Worm (Caenorhabditis elegans) whole organism, late embryonic: ENCODE results near the gene R13H4.5.

Experiments
- C38D4.7 ChIP-seq: fragments of 200-800 bp; sonication (Bioruptor generic); optimal IDR thresholded peaks from 2 replicates; lab custom pipeline; 2018; ENCODE audit warnings: mild to moderate bottlenecking, missing genetic modification characterization, moderate library complexity, missing compliant biosample characterization
- F13H6.1 ChIP-seq: sonication (generic microtip); optimal IDR thresholded peaks from 2 replicates; lab custom pipeline; 2016; ENCODE audit warnings: missing genetic modification characterization, missing compliant biosample characterization
- ahr-1 ChIP-seq: sonication (generic microtip); optimal IDR thresholded peaks from 2 replicates; lab custom pipeline; 2016; ENCODE audit warnings: missing genetic modification characterization, missing compliant biosample characterization
- ceh-14 ChIP-seq: sonication (generic microtip); optimal IDR thresholded peaks from 2 replicates; lab custom pipeline; 2016; ENCODE audit warnings: missing genotype, missing genetic modification characterization, missing compliant biosample characterization
- ceh-19 ChIP-seq: fragments of 200-800 bp; sonication (Bioruptor generic); optimal IDR thresholded peaks from 2 replicates; lab custom pipeline; 2018; ENCODE audit warnings: mild to moderate bottlenecking, missing genetic modification characterization, missing compliant biosample characterization
- ceh-22 ChIP-seq: sonication (generic microtip); optimal IDR thresholded peaks from 2 replicates; lab custom pipeline; 2017; ENCODE audit warnings: missing biosample characterization, missing genetic modification characterization
- ceh-31 ChIP-seq: sonication (generic microtip); optimal IDR thresholded peaks from 2 replicates; lab custom pipeline; 2016; ENCODE audit warnings: missing genetic modification characterization, missing compliant biosample characterization
- ceh-6 ChIP-seq: fragments of 200-800 bp; sonication (Bioruptor generic); optimal IDR thresholded peaks from 2 replicates; lab custom pipeline; 2018; ENCODE audit warnings: mild to moderate bottlenecking, missing genetic modification characterization, missing compliant biosample characterization
- che-1 ChIP-seq: sonication (generic microtip); optimal IDR thresholded peaks from 2 replicates; lab custom pipeline; 2016; ENCODE audit warnings: mild to moderate bottlenecking, missing genetic modification characterization, missing compliant biosample characterization
- dve-1 ChIP-seq: sonication (generic microtip); optimal IDR thresholded peaks from 2 replicates; lab custom pipeline; 2017; ENCODE audit warnings: antibody characterized with exemption, mild to moderate bottlenecking, missing genetic modification characterization, missing compliant biosample characterization
- elt-2 ChIP-seq: sonication (generic microtip); optimal IDR thresholded peaks from 2 replicates; lab custom pipeline; 2016; ENCODE audit warnings: missing genetic modification reagents, missing genetic modification characterization, missing compliant biosample characterization
- fax-1 ChIP-seq: sonication (generic microtip); optimal IDR thresholded peaks from 2 replicates; lab custom pipeline; 2016; ENCODE audit warnings: missing genotype, missing genetic modification characterization, missing compliant biosample characterization
- fkh-10 ChIP-seq: fragments of 150-350 bp; optimal IDR thresholded peaks from 2 replicates; lab custom pipeline; 2014; ENCODE audit warnings: missing biosample characterization, missing genetic modification reagents, missing genetic modification characterization
- fkh-6 ChIP-seq: sonication (generic microtip); optimal IDR thresholded peaks from 2 replicates; lab custom pipeline; 2016; ENCODE audit warnings: missing genetic modification characterization, missing compliant biosample characterization
- gmeb-2 ChIP-seq: sonication (generic microtip); optimal IDR thresholded peaks from 2 replicates; lab custom pipeline; 2016; ENCODE audit warnings: missing genetic modification characterization, inconsistent platforms, missing compliant biosample characterization
- hlh-15 ChIP-seq: sonication (generic microtip); optimal IDR thresholded peaks from 2 replicates; lab custom pipeline; 2016; ENCODE audit warnings: missing genetic modification characterization, missing compliant biosample characterization
- hlh-30 ChIP-seq: sonication (generic microtip); optimal IDR thresholded peaks from 2 replicates; lab custom pipeline; 2017; ENCODE audit warnings: antibody characterized with exemption, missing genetic modification characterization, missing compliant biosample characterization; ENCODE audit not compliant: insufficient read depth
- hlh-8 ChIP-seq: sonication (generic microtip); optimal IDR thresholded peaks from 2 replicates; lab custom pipeline; 2016; ENCODE audit warnings: missing genotype, missing genetic modification characterization, missing compliant biosample characterization
- lim-6 ChIP-seq: sonication (generic microtip); optimal IDR thresholded peaks from 2 replicates; lab custom pipeline; 2016; ENCODE audit warnings: missing genetic modification characterization, missing compliant biosample characterization
- lin-11 ChIP-seq: fragments of 200-800 bp; sonication (Bioruptor generic); optimal IDR thresholded peaks from 2 replicates; lab custom pipeline; 2018; ENCODE audit warnings: mild to moderate bottlenecking, missing genetic modification characterization, missing compliant biosample characterization
- madf-2 ChIP-seq: sonication (generic microtip); optimal IDR thresholded peaks from 2 replicates; lab custom pipeline; 2017; ENCODE audit warnings: missing genetic modification characterization, missing compliant biosample characterization
- mec-3 ChIP-seq: sonication (generic microtip); optimal IDR thresholded peaks from 2 replicates; lab custom pipeline; 2016; ENCODE audit warnings: borderline replicate concordance, missing genetic modification characterization, missing compliant biosample characterization
- nfya-1 ChIP-seq: sonication (generic microtip); optimal IDR thresholded peaks from 2 replicates; lab custom pipeline; 2017; ENCODE audit warnings: missing genetic modification characterization, mild to moderate bottlenecking, missing compliant biosample characterization, antibody characterized with exemption, moderate library complexity
- odd-2 ChIP-seq: sonication (generic microtip); optimal IDR thresholded peaks from 2 replicates; lab custom pipeline; 2017; ENCODE audit warnings: antibody characterized with exemption, mild to moderate bottlenecking, missing genetic modification characterization, missing compliant biosample characterization
- pag-3 ChIP-seq: sonication (generic microtip); optimal IDR thresholded peaks from 2 replicates; lab custom pipeline; 2016; ENCODE audit warnings: missing compliant biosample characterization, missing genetic modification characterization, borderline replicate concordance
- pha-2 ChIP-seq: sonication (generic microtip); optimal IDR thresholded peaks from 2 replicates; lab custom pipeline; 2017; ENCODE audit warnings: mild to moderate bottlenecking, missing genetic modification characterization, missing compliant biosample characterization
- pha-4 ChIP-seq: fragments of 150-350 bp; optimal IDR thresholded peaks from 2 replicates; lab custom pipeline; 2018; ENCODE audit warnings: missing biosample characterization, missing genetic modification reagents, missing genetic modification characterization
- ref-2 ChIP-seq: sonication (generic microtip); optimal IDR thresholded peaks from 2 replicates; lab custom pipeline; 2016; ENCODE audit warnings: missing genetic modification characterization, missing compliant biosample characterization
- sdc-2 ChIP-seq: sonication (generic microtip); optimal IDR thresholded peaks from 2 replicates; lab custom pipeline; 2016; ENCODE audit warnings: missing genotype, missing genetic modification characterization, missing compliant biosample characterization
- sox-4 ChIP-seq: sonication (generic microtip); optimal IDR thresholded peaks from 2 replicates; lab custom pipeline; 2017; ENCODE audit warnings: mild to moderate bottlenecking, missing genetic modification characterization, inconsistent platforms, missing compliant biosample characterization
- syd-9 ChIP-seq: sonication (generic microtip); optimal IDR thresholded peaks from 2 replicates; lab custom pipeline; 2016; ENCODE audit warnings: mild to moderate bottlenecking, missing genetic modification characterization, moderate library complexity, missing compliant biosample characterization
- tbx-2 ChIP-seq: sonication (generic microtip); optimal IDR thresholded peaks from 2 replicates; lab custom pipeline; 2016; ENCODE audit warnings: missing genetic modification characterization, missing compliant biosample characterization
- unc-42 ChIP-seq: sonication (generic microtip); optimal IDR thresholded peaks from 2 replicates; lab custom pipeline; 2016; ENCODE audit warnings: missing genotype, missing genetic modification characterization, missing compliant biosample characterization
- unc-55 ChIP-seq: sonication (generic microtip); optimal IDR thresholded peaks from 2 replicates; lab custom pipeline; 2017; ENCODE audit warnings: missing biosample characterization, missing genetic modification reagents, missing genetic modification characterization
- unc-86 ChIP-seq: sonication (generic microtip); optimal IDR thresholded peaks from 2 replicates; lab custom pipeline; 2016; ENCODE audit warnings: missing genetic modification characterization, missing compliant biosample characterization
- ztf-16 ChIP-seq: sonication (generic microtip); optimal IDR thresholded peaks from 2 replicates; lab custom pipeline; 2017; ENCODE audit warnings: missing genetic modification characterization, missing compliant biosample characterization

Gene R13H4.5

ce11 chrV:11891143-11891862 is 30.8 kb downstream of the R13H4.5 start, which contains the start of the genes sodh-2 and srx-76:
sodh-2 (minus strand) TSS chrV:11891243.
srx-76 (plus strand) TSS chrV:11891812.
- TF ChIP-seq C38D4.7 (GFP tag; lab: Kevin White, UChicago) = no peak
- TF ChIP-seq fkh-6 = no peak
- TF ChIP-seq odd-2 = no peak
- TF ChIP-seq sdc-2 (tag; lab: Kevin White, UChicago) = no peak
- TF ChIP-seq ref-2 (tag; lab: Kevin White, UChicago) = no peak
- TF ChIP-seq madf-2 (tag; lab: Kevin White, UChicago) = no peak
- TF ChIP-seq syd-9 = no peak
- no peak for TF ChIP-seq ceh-22 (tag; lab: Kevin White, UChicago)
- no peak for TF ChIP-seq ahr-1
- no peak for TF ChIP-seq che-1 (tag; lab: Kevin White, UChicago)
- no peak for TF ChIP-seq pag-3 (tag; lab: Kevin White, UChicago)
- TF ChIP-seq ceh-6 (GFP tag; lab: Kevin White, UChicago) = no peak

- TF ChIP-seq unc-42 (tag; lab: Kevin White, UChicago) = no peak
- no peak for TF ChIP-seq pha-2
- TF ChIP-seq elt-2 (tag; lab: Kevin White, UChicago) = no peak
- no peak for TF ChIP-seq che-1 (tag; lab: Kevin White, UChicago)
- no peak for TF ChIP-seq hlh-8
- no peak for TF ChIP-seq sox-4
- TF ChIP-seq nfya-1 (tag; lab: Kevin White, UChicago) = no peak
- no peak for TF ChIP-seq mec-3
- no peak for TF ChIP-seq ztf-16
- TF ChIP-seq F13H6.1 (tag; lab: Kevin White, UChicago) = no peak
- no peak for TF ChIP-seq ceh-14 (tag; lab: Kevin White, UChicago)
- TF ChIP-seq lin-11 (tag; lab: Kevin White, UChicago) = no peak
- TF ChIP-seq pha-4 = no peak
- no peak for TF ChIP-seq ceh-19
- TF ChIP-seq sdc-2 (tag; lab: Kevin White, UChicago) = no peak
Observed at ce11 chrV:11893975-11894374, 33.5 kb downstream of the R13H4.5 start, which contains the start of gene K12G11.6. K12G11.6 (plus strand) TSS chrV:11894331.

DNA sequence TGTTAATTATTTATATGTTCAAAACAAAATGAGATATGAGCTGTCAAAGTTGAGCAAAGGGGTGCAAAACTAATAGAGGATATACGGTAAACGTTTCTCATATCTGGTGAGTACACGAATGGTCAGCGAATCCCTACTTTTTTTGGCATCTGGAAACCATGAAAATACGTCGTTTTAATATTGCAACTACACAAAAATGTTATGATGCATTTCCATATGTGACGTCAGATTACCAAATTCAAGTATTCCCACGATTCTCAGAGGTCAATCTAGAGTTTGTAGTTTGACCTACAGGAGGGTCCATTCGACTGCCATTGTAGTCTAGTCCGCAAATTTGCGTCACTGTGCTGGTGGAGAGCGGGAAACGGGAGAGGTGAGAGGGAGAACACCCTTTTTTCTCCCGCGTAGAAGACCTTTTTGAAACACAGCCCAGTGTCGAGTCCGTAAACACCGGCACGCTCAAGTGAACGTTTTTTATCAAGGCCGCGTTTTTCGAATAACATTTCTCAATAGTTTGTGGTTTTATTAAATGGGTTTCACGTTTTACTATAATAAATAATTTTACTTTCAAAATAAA is 35.9 kb downstream of the R13H4.5 start:
- TF ChIP-seq hlh-8 (no peak), ceh-31 (tag; lab: Kevin White, UChicago) (peak; percentile 6), tbx-2 (tag; lab: Kevin White, UChicago) (peak; percentile 39)

DNA sequence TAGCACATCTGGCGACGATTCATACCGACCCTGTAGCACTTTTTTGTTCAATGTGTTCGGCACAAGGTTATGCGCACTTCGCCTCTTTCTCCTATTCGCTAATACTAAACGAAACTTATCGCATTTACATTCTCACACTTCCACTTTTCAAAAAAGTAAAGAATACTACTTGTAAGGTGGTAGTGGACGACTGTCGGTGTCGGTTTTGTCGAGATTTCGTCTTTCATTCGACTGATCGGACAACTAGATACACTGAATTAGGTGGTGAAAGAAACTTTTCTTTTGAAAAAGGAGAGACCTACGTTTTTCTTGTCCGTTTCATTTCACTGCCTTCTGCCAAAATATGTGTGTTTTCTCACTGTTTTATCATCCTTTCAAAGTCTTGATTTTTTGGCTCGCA is 37.1 kb downstream of the R13H4.5 start:
- TF ChIP-seq madf-2 (tag; lab: Kevin White, UChicago) = no peak

ce11 chrV:11899149-11899548 is 38.7 kb downstream of the R13H4.5 start, which contains the start of gene sma-1:
sma-1 (plus strand) TSS chrV:11899449.
- TF ChIP-seq unc-55 (GFP tag; lab: Kevin White, UChicago) = peak; percentile 5
- no peak for TF ChIP-seq lim-6 (tag; lab: Kevin White, UChicago)

DNA sequence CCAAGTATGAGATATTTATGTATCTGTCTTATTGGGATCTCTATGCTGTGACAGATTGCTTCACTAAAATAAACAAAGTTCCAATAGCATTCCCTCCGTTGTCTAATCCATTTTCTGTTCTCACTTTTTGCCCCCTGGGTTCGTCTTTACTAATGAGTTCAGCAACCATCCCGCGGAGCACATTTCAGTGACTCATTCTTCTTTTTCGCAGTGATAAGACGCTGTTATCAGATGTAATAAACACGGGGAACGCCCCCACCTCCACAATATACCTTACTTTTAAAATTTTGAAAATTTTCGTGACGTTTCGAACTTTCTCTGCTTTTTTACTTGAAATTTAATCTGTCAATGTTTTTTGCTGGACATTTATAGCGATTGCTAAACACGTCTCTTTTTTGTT is 39.7 kb downstream of the R13H4.5 start:
- TF ChIP-seq elt-2 (tag; lab: Kevin White, UChicago) = no peak
- TF ChIP-seq fkh-10 (GFP tag; lab: Kevin White, UChicago) = no peak
- TF ChIP-seq dve-1 = no peak
- TF ChIP-seq ceh-14 (tag; lab: Kevin White, UChicago) = no peak
- no peak for TF ChIP-seq fax-1 (tag; lab: Kevin White, UChicago)
- TF ChIP-seq gmeb-2 (tag; lab: Kevin White, UChicago) = no peak
- no peak for TF ChIP-seq nfya-1 (tag; lab: Kevin White, UChicago)
- no peak for TF ChIP-seq pha-4
- no peak for TF ChIP-seq lin-11 (tag; lab: Kevin White, UChicago)
- TF ChIP-seq ref-2 (tag; lab: Kevin White, UChicago) = no peak
- TF ChIP-seq hlh-30 = no peak
- TF ChIP-seq pag-3 (tag; lab: Kevin White, UChicago) = no peak
- no peak for TF ChIP-seq unc-86 (tag; lab: Kevin White, UChicago)
- no peak for TF ChIP-seq madf-2 (tag; lab: Kevin White, UChicago)
- no peak for TF ChIP-seq hlh-15 (tag; lab: Kevin White, UChicago)
